Worm (Caenorhabditis elegans): ENCODE data around the gene dmsr-9.

DNA sequence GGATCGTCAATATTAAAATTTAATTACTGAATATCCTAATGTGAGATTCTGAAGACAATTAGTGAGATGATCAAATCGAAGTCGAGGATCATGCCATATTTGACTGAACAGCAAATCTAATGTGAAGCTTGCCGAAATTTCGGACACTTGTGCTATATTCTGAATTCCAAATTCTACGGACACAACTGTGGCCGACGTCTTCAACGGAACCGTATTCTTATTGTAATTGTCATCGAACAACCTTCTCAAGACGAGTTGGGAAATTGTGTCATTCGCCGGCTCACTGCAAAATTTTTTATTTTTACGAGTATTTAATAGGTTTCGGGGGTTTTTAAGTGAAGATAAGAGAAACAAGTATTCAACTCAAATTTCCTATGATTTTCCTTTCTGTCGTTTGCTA is 43.0 kb upstream of the dmsr-9 start, which contains the start of gene T15B7.1:
- TF ChIP-seq lin-15B (tag; optimal IDR thresholded peaks at IDR 0.05) (no peak), sptf-1 (tag; optimal IDR thresholded peaks at IDR 0.05) (no peak), nhr-12 (tag; optimal IDR thresholded peaks at IDR 0.05) (no peak), fos-1 (tag; optimal IDR thresholded peaks at IDR 0.05) (no peak), mdl-1 (tag; optimal IDR thresholded peaks at IDR 0.05) (no peak)

All from whole organism, L1 larva.